Worm (Caenorhabditis elegans): ENCODE measurements around the gene atrn-1.

ce11 chrX:14701490-14701889 lies 9.9 kb upstream of the atrn-1 start, which contains the start of gene F40E10.5:
- TF ChIP-seq blmp-1 (tag; optimal IDR thresholded peaks at IDR 0.05), result no peak
- TF ChIP-seq aha-1 (tag; optimal IDR thresholded peaks at IDR 0.05), result no peak
- no peak for TF ChIP-seq tlp-1 (tag; optimal IDR thresholded peaks at IDR 0.05)
- TF ChIP-seq lin-13 (GFP tag; optimal IDR thresholded peaks at IDR 0.05), result no peak

Data from whole organism, L1 larva.